Fruit fly (Drosophila melanogaster): ENCODE data around the gene veli.

- TF ChIP-seq CG5204 (GFP tag; optimal IDR thresholded peaks at IDR 0.05) (no peak), Hr96 (GFP tag; optimal IDR thresholded peaks at IDR 0.05) (no peak), Crg-1 (GFP tag; optimal IDR thresholded peaks at IDR 0.05) (no peak)
Observed at dm6 chr3R:25078665-25079064, 13.3 kb upstream of the veli start.
